Fruit fly (Drosophila melanogaster) whole organism, adult: ENCODE data around the gene Spt7.

Source experiments
- CG5204 ChIP-seq: fragments of 200-800 bp; sonication (Bioruptor generic); optimal IDR thresholded peaks from 2 replicates; lab custom pipeline; 2016; ENCODE audit warnings: missing biosample characterization, missing genetic modification characterization
- cic ChIP-seq: fragments of 200-800 bp; sonication (Bioruptor generic); optimal IDR thresholded peaks from 2 replicates; lab custom pipeline; 2017; ENCODE audit warnings: missing biosample characterization, mild to moderate bottlenecking, missing genetic modification characterization, moderate library complexity

DNA sequence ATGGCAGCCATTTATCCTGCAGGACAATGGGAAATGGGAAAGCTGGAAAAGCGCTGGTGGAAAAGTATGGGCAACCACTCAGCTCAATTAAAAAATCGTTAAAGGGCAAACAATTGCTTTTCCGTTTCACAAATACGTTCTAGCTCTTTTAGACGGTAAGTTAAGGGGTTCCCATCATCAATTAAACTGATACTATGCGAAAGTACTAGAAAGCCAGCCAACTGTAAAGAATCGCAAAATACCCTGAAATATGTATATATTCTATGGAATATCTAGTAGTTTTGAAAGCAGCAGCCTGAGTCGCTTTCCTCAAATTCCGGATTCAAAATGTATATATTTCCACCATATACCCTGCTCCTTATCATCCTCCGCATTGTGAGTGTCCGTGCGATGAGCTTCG lies 33.2 kb downstream of the Spt7 start, which contains the start of gene CG12985:
- no peak for TF ChIP-seq cic (GFP tag; lab: Kevin White, UChicago)
- no peak for TF ChIP-seq CG5204 (GFP tag; lab: Kevin White, UChicago)
